Fruit fly (Drosophila melanogaster) whole organism, embryonic: ENCODE data around the gene Sec15.

ENCODE experiments used
- Abd-B ChIP-seq: fragments of 200-800 bp; sonication (Bioruptor generic); optimal IDR thresholded peaks from 2 replicates; lab custom pipeline; 2018; ENCODE audit warnings: missing biosample characterization, mild to moderate bottlenecking, missing genetic modification characterization, moderate library complexity
- Adf1 ChIP-seq: fragments of 200-800 bp; sonication (Bioruptor generic); IDR thresholded peaks from 2 replicates; pipeline ENCODE4 v1.3.6; 2022; ENCODE audit warnings: missing biosample characterization, missing genetic modification characterization
- Aef1 ChIP-seq: fragments of 200-800 bp; sonication (Bioruptor generic); IDR thresholded peaks from 3 replicates; pipeline ENCODE4 v1.3.6; 2022; ENCODE audit warnings: missing biosample characterization, missing genetic modification characterization
- Atf3 ChIP-seq: fragments of 200-800 bp; sonication (Bioruptor generic); optimal IDR thresholded peaks from 3 replicates; lab custom pipeline; 2016; ENCODE audit warnings: missing biosample characterization, missing genetic modification characterization
- CG10321 ChIP-seq: fragments of 200-800 bp; sonication (Bioruptor generic); IDR thresholded peaks from 2 replicates; pipeline ENCODE4 v1.3.6; 2022; ENCODE audit warnings: missing biosample characterization, missing genetic modification characterization
- CG1233 ChIP-seq: fragments of 200-800 bp; sonication (Bioruptor generic); optimal IDR thresholded peaks from 4 replicates; lab custom pipeline; 2018; ENCODE audit warnings: missing biosample characterization, mild to moderate bottlenecking, missing genetic modification characterization
- CG12391 ChIP-seq: fragments of 200-800 bp; sonication (Bioruptor generic); optimal IDR thresholded peaks from 3 replicates; lab custom pipeline; 2018; ENCODE audit warnings: missing biosample characterization, mild to moderate bottlenecking, missing genetic modification characterization, moderate library complexity
- CG1529 ChIP-seq: fragments of 200-800 bp; sonication (Bioruptor generic); optimal IDR thresholded peaks from 3 replicates; lab custom pipeline; 2018; ENCODE audit warnings: missing biosample characterization, missing genetic modification characterization
- CG1603 ChIP-seq: fragments of 200-800 bp; sonication (Bioruptor generic); optimal IDR thresholded peaks from 2 replicates; lab custom pipeline; 2019; ENCODE audit warnings: missing biosample characterization, mild to moderate bottlenecking, missing genetic modification characterization, moderate library complexity
- CG1832 ChIP-seq: fragments of 200-800 bp; sonication (Bioruptor generic); optimal IDR thresholded peaks from 2 replicates; lab custom pipeline; 2017; ENCODE audit warnings: missing biosample characterization, mild to moderate bottlenecking, missing genetic modification characterization, inconsistent platforms
- CG18476 ChIP-seq: fragments of 200-800 bp; sonication (Bioruptor generic); optimal IDR thresholded peaks from 2 replicates; lab custom pipeline; 2016; ENCODE audit warnings: missing biosample characterization, mild to moderate bottlenecking, missing genetic modification characterization
- CG2129 ChIP-seq: fragments of 200-800 bp; sonication (Bioruptor generic); IDR thresholded peaks from 2 replicates; pipeline ENCODE4 v1.3.6; 2022; ENCODE audit warnings: missing biosample characterization, missing genetic modification characterization; ENCODE audit not compliant: partially characterized antibody
- CG31441 ChIP-seq: fragments of 200-800 bp; sonication (Bioruptor generic); IDR thresholded peaks from 2 replicates; pipeline ENCODE4 v1.3.6; 2022; ENCODE audit warnings: missing biosample characterization, missing genetic modification characterization
- CG32532 ChIP-seq: fragments of 200-800 bp; sonication (Bioruptor generic); IDR thresholded peaks from 2 replicates; pipeline ENCODE4 v1.3.6; 2022; ENCODE audit warnings: missing biosample characterization, missing genetic modification characterization
- CG34376 ChIP-seq: fragments of 200-800 bp; sonication (Bioruptor generic); optimal IDR thresholded peaks from 2 replicates; lab custom pipeline; 2018; ENCODE audit warnings: missing biosample characterization, mild to moderate bottlenecking, missing genetic modification characterization
- CG4707 ChIP-seq: fragments of 200-800 bp; sonication (Bioruptor generic); optimal IDR thresholded peaks from 2 replicates; lab custom pipeline; 2018; ENCODE audit warnings: missing biosample characterization, mild to moderate bottlenecking, missing genetic modification characterization, moderate library complexity
- CG5180 ChIP-seq: fragments of 200-800 bp; sonication (Bioruptor generic); optimal IDR thresholded peaks from 3 replicates; lab custom pipeline; 2017; ENCODE audit warnings: missing biosample characterization, missing genetic modification characterization, mild to moderate bottlenecking, moderate library complexity, missing genetic modification reagents
- CG8089 ChIP-seq: fragments of 200-800 bp; sonication (Bioruptor generic); optimal IDR thresholded peaks from 3 replicates; lab custom pipeline; 2016; ENCODE audit warnings: missing biosample characterization, missing genetic modification characterization
- CG8924 ChIP-seq: fragments of 200-800 bp; optimal IDR thresholded peaks from 3 replicates; lab custom pipeline; 2019; ENCODE audit warnings: missing biosample characterization, mild to moderate bottlenecking, missing genetic modification characterization, moderate library complexity
- CG9817 ChIP-seq: fragments of 200-800 bp; sonication (Bioruptor generic); optimal IDR thresholded peaks from 2 replicates; lab custom pipeline; 2018; ENCODE audit warnings: missing biosample characterization, mild to moderate bottlenecking, missing genetic modification characterization, moderate library complexity
- Dip2 ChIP-seq: fragments of 200-800 bp; sonication (Bioruptor generic); IDR thresholded peaks from 2 replicates; pipeline ENCODE4 v1.3.6; 2022; ENCODE audit warnings: missing biosample characterization, missing genetic modification characterization
- GATAe ChIP-seq: fragments of 200-800 bp; sonication (Bioruptor generic); conservative IDR thresholded peaks from 2 replicates; pipeline ENCODE4 v1.3.6; 2022; ENCODE audit warnings: missing biosample characterization, missing genetic modification characterization
- HmgD ChIP-seq: fragments of 200-800 bp; sonication (Bioruptor generic); optimal IDR thresholded peaks from 3 replicates; lab custom pipeline; 2016; ENCODE audit warnings: missing biosample characterization, missing genetic modification characterization
- Hmr ChIP-seq: fragments of 200-800 bp; sonication (Bioruptor generic); optimal IDR thresholded peaks from 3 replicates; lab custom pipeline; 2017; ENCODE audit warnings: mild to moderate bottlenecking, missing biosample characterization, missing genetic modification reagents, missing genetic modification characterization
- NC2α ChIP-seq: fragments of 200-800 bp; sonication (Bioruptor generic); optimal IDR thresholded peaks from 2 replicates; lab custom pipeline; 2016; ENCODE audit warnings: missing biosample characterization, missing genetic modification characterization
- Sox100B ChIP-seq: fragments of 200-800 bp; sonication (Bioruptor generic); optimal IDR thresholded peaks from 3 replicates; lab custom pipeline; 2018; ENCODE audit warnings: missing biosample characterization, mild to moderate bottlenecking, missing genetic modification characterization
- Vsx1 ChIP-seq: fragments of 200-800 bp; sonication (Bioruptor generic); optimal IDR thresholded peaks from 2 replicates; lab custom pipeline; 2017; ENCODE audit warnings: missing biosample characterization, mild to moderate bottlenecking, missing genetic modification characterization, missing genetic modification reagents
- YL-1 ChIP-seq: fragments of 200-800 bp; sonication (Bioruptor generic); optimal IDR thresholded peaks from 3 replicates; lab custom pipeline; 2017; ENCODE audit warnings: missing biosample characterization, mild to moderate bottlenecking, missing genetic modification characterization
- ac ChIP-seq: fragments of 200-800 bp; sonication (Bioruptor generic); optimal IDR thresholded peaks from 3 replicates; lab custom pipeline; 2017; ENCODE audit warnings: missing biosample characterization, mild to moderate bottlenecking, missing genetic modification characterization
- ara ChIP-seq: fragments of 200-800 bp; sonication (Bioruptor generic); IDR thresholded peaks from 2 replicates; pipeline ENCODE4 v1.3.6; 2022; ENCODE audit warnings: missing biosample characterization, missing genetic modification characterization
- ash1 ChIP-seq: fragments of 200-800 bp; sonication (Bioruptor generic); optimal IDR thresholded peaks from 2 replicates; lab custom pipeline; 2018; ENCODE audit warnings: missing biosample characterization, mild to moderate bottlenecking, missing genetic modification characterization
- bowl ChIP-seq: fragments of 200-800 bp; sonication (Bioruptor generic); IDR thresholded peaks from 2 replicates; pipeline ENCODE4 v1.3.6; 2022; ENCODE audit warnings: missing biosample characterization, missing genetic modification characterization
- chinmo ChIP-seq: fragments of 200-800 bp; sonication (Bioruptor generic); IDR thresholded peaks from 4 replicates; pipeline ENCODE4 v1.3.6; 2022; ENCODE audit warnings: missing biosample characterization, missing genetic modification characterization; ENCODE audit not compliant: partially characterized antibody
- crol ChIP-seq: fragments of 200-800 bp; sonication (Bioruptor generic); IDR thresholded peaks from 2 replicates; pipeline ENCODE4 v1.3.6; 2022; ENCODE audit warnings: missing biosample characterization, missing genetic modification characterization
- da ChIP-seq: fragments of 200-800 bp; sonication (Bioruptor generic); optimal IDR thresholded peaks from 2 replicates; lab custom pipeline; 2016; ENCODE audit warnings: missing biosample characterization, missing genetic modification characterization
- esg ChIP-seq: fragments of 200-800 bp; sonication (Bioruptor generic); conservative IDR thresholded peaks from 2 replicates; pipeline ENCODE4 v1.3.6; 2022; ENCODE audit warnings: missing biosample characterization, missing genetic modification characterization
- fd64A ChIP-seq: fragments of 200-800 bp; sonication (Bioruptor generic); optimal IDR thresholded peaks from 3 replicates; lab custom pipeline; 2018; ENCODE audit warnings: missing biosample characterization, mild to moderate bottlenecking, missing genetic modification characterization
- fu2 ChIP-seq: fragments of 200-800 bp; sonication (Bioruptor generic); optimal IDR thresholded peaks from 2 replicates; lab custom pipeline; 2016; ENCODE audit warnings: missing biosample characterization, missing genetic modification characterization
- lmd ChIP-seq: fragments of 200-800 bp; sonication (Bioruptor generic); IDR thresholded peaks from 2 replicates; pipeline ENCODE4 v1.3.6; 2022; ENCODE audit warnings: missing biosample characterization, missing genetic modification characterization
- lov ChIP-seq, 2 experiments: fragments of 200-800 bp in 1 of 2; fragments of >200 bp in 1 of 2; sonication (Bioruptor generic) in 1 of 2; IDR thresholded peaks in 1 of 2; optimal IDR thresholded peaks in 1 of 2; 2 replicates in 1 of 2; 3 replicates in 1 of 2; pipeline versions ENCODE4 v1.3.6 to Lab custom; 2017 to 2022; ENCODE audit warnings: missing biosample characterization in 1 of 2, missing genetic modification characterization in 1 of 2
- mirr ChIP-seq: fragments of 200-800 bp; sonication (Bioruptor generic); optimal IDR thresholded peaks from 3 replicates; lab custom pipeline; 2018; ENCODE audit warnings: missing biosample characterization, mild to moderate bottlenecking, missing genetic modification characterization
- pzg ChIP-seq: fragments of 200-800 bp; sonication (Bioruptor generic); optimal IDR thresholded peaks from 3 replicates; lab custom pipeline; 2018; ENCODE audit warnings: missing biosample characterization, mild to moderate bottlenecking, missing genetic modification characterization, moderate library complexity
- sd ChIP-seq: fragments of 200-800 bp; sonication (Bioruptor generic); optimal IDR thresholded peaks from 3 replicates; lab custom pipeline; 2018; ENCODE audit warnings: missing biosample characterization, mild to moderate bottlenecking, missing genetic modification characterization, moderate library complexity
- sima ChIP-seq: fragments of 200-800 bp; sonication (Bioruptor generic); optimal IDR thresholded peaks from 2 replicates; lab custom pipeline; 2016; ENCODE audit warnings: missing biosample characterization, missing genetic modification characterization
- sisA ChIP-seq: fragments of 200-800 bp; sonication (Bioruptor generic); IDR thresholded peaks from 2 replicates; pipeline ENCODE4 v1.3.6; 2022; ENCODE audit warnings: missing biosample characterization, missing genetic modification characterization
- slp2 ChIP-seq: fragments of 200-800 bp; sonication (Bioruptor generic); optimal IDR thresholded peaks from 2 replicates; lab custom pipeline; 2016; ENCODE audit warnings: missing biosample characterization, missing genetic modification characterization
- sug ChIP-seq: fragments of 200-800 bp; optimal IDR thresholded peaks from 2 replicates; lab custom pipeline; 2019; ENCODE audit warnings: missing biosample characterization, mild to moderate bottlenecking, missing genetic modification characterization, moderate library complexity
- tap ChIP-seq: fragments of 200-800 bp; optimal IDR thresholded peaks from 3 replicates; lab custom pipeline; 2019; ENCODE audit warnings: missing biosample characterization, mild to moderate bottlenecking, missing genetic modification characterization, moderate library complexity
- tin ChIP-seq: fragments of 200-800 bp; sonication (Bioruptor generic); optimal IDR thresholded peaks from 3 replicates; lab custom pipeline; 2016; ENCODE audit warnings: missing biosample characterization, missing genetic modification characterization
- tx ChIP-seq: fragments of 200-800 bp; sonication (Bioruptor generic); optimal IDR thresholded peaks from 2 replicates; lab custom pipeline; 2016; ENCODE audit warnings: missing biosample characterization, missing genetic modification characterization

Gene Sec15

DNA sequence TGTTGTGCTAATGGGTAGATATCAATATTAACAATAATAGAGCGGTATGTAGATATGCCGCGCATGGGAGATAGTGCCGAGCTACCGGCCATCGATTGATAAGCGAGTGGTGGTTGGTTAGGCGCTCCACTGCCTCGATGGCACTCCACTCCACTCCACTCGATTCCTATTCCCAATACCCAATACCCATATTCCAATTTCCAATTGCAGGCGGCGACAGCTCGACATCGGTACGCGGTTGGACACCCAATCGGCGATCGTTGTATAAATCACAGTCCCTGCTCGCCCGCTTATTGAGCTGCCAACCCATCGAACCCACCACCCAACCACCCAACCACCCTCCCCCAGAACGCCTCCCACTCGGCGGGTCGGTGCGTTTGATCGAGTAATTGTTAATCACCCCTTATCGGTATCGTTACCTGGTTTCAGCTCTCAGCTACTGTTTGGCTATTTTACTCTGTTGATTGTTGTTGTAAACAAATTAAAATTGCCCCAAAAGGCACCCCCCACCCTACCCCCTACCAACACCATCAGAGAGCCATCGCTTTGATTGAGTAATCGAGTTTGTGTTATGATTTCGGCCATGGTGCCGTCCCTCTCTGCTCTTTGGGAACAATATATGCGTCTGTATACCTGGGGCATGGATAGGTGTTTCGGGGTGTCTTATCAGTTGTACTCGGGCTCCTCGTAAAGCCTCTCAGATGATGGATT lies 26.7 kb downstream of the Sec15 start, which contains the start of gene HHEX:
Gene HHEX, minus strand, starts transcription at position 51 of the 711 bp plus-strand sequence.
- TF ChIP-seq Hmr (GFP tag; lab: Kevin White, UChicago) (peak; percentile 12), Vsx1 (GFP tag; lab: Kevin White, UChicago) (peak; percentile 95), chinmo (GFP tag; lab: Robert Waterston, UW) (0 out of 4 replicates have a peak, but pooled peaks have one; percentile 43), tx (GFP tag; lab: Kevin White, UChicago) (no peak), Abd-B (GFP tag; lab: Kevin White, UChicago) (no peak), tin (GFP tag; lab: Kevin White, UChicago) (no peak), crol (peak; percentile 90), ash1 (GFP tag; lab: Kevin White, UChicago) (no peak), CG31441 (GFP tag; lab: Robert Waterston, UW) (no peak), CG12391 (tag; lab: Kevin White, UChicago) (no peak), CG1832 (GFP tag; lab: Kevin White, UChicago) (no peak), ara (GFP tag; lab: Robert Waterston, UW) (no peak), HmgD (GFP tag; lab: Kevin White, UChicago) (no peak), CG4707 (GFP tag; lab: Kevin White, UChicago) (no peak), tap (tag; lab: Kevin White, UChicago) (no peak), CG1233 (no peak), CG1603 (tag; lab: Kevin White, UChicago) (no peak), CG10321 (GFP tag; lab: Robert Waterston, UW) (peak; percentile 62), CG2129 (GFP tag; lab: Robert Waterston, UW) (no peak), Aef1 (peak; percentile 59; the same call in 2 of the 3 replicates), Adf1 (no peak; the same call in 1 of the 2 replicates), Atf3 (GFP tag; lab: Kevin White, UChicago) (no peak), CG32532 (GFP tag; lab: Robert Waterston, UW) (no peak), Dip2 (GFP tag; lab: Robert Waterston, UW) (no peak), pzg (no peak), CG34376 (GFP tag; lab: Kevin White, UChicago) (peak; percentile 83), CG9817 (tag; lab: Kevin White, UChicago) (no peak), CG8924 (tag; lab: Kevin White, UChicago) (no peak), sisA (GFP tag; lab: Robert Waterston, UW) (no peak), esg (GFP tag; lab: Robert Waterston, UW) (no peak), sug (peak; percentile 98), NC2α (GFP tag; lab: Kevin White, UChicago) (no peak), GATAe (GFP tag; lab: Robert Waterston, UW) (peak; percentile 91), fd64A (GFP tag; lab: Kevin White, UChicago) (no peak), da (GFP tag; lab: Kevin White, UChicago) (no peak), bowl (GFP tag; lab: Robert Waterston, UW) (no peak), sd (tag; lab: Kevin White, UChicago) (peak; percentile 76), ac (GFP tag; lab: Kevin White, UChicago) (no peak), CG5180 (GFP tag; lab: Kevin White, UChicago) (peak; percentile 66), sima (GFP tag; lab: Kevin White, UChicago) (no peak), lmd (GFP tag; lab: Robert Waterston, UW) (no peak), Sox100B (GFP tag; lab: Kevin White, UChicago) (no peak), mirr (peak; percentile 87), slp2 (GFP tag; lab: Kevin White, UChicago) (no peak), YL-1 (GFP tag; lab: Kevin White, UChicago) (no peak), CG18476 (GFP tag; lab: Kevin White, UChicago) (no peak), fu2 (GFP tag; lab: Kevin White, UChicago) (no peak), CG8089 (GFP tag; lab: Kevin White, UChicago) (no peak), lov (optimal IDR thresholded peaks at IDR 0.05; lab: Kevin White, UChicago) (no peak), lov (GFP tag; IDR thresholded peaks at IDR 0.05; lab: Robert Waterston, UW) (no peak), CG1529 (GFP tag; lab: Kevin White, UChicago) (no peak)
